Worm (Caenorhabditis elegans) whole organism, midembryonic: Measurements from ENCODE around the gene M04D8.4.

ENCODE experiments used
- flt-1 ChIP-seq: fragments of 200-800 bp; sonication (Bioruptor generic); IDR thresholded peaks from 2 replicates; pipeline ENCODE4 v1.3.6; 2022; ENCODE audit warnings: missing genetic modification characterization, missing compliant biosample characterization
- ref-1 ChIP-seq: fragments of 200-800 bp; sonication (Bioruptor generic); conservative IDR thresholded peaks from 2 replicates; pipeline ENCODE4 v1.3.6; 2022; ENCODE audit warnings: missing genetic modification reagents, missing genetic modification characterization, missing compliant biosample characterization
- ztf-23 ChIP-seq: fragments of 200-800 bp; sonication (Bioruptor generic); IDR thresholded peaks from 2 replicates; pipeline ENCODE4 v1.3.6; 2022; ENCODE audit warnings: missing genetic modification reagents, missing genetic modification characterization, missing compliant biosample characterization

- TF ChIP-seq ztf-23 (GFP tag; lab: Robert Waterston, UW): no peak
- no peak for TF ChIP-seq ref-1 (GFP tag; lab: Robert Waterston, UW)
- TF ChIP-seq flt-1 (GFP tag; lab: Robert Waterston, UW): no peak
Observed at ce11 chrIII:10025989-10026388, 4.5 kb downstream of the M04D8.4 start, which contains the start of gene ins-22.
